Fruit fly (Drosophila melanogaster) whole organism, embryonic: Measurements from ENCODE around the gene Blos4.

ENCODE experiments used
- Blimp-1 ChIP-seq: fragments of 200-800 bp; sonication (Bioruptor generic); optimal IDR thresholded peaks from 3 replicates; lab custom pipeline; 2018; ENCODE audit warnings: missing biosample characterization, missing genetic modification characterization, mild to moderate bottlenecking, moderate library complexity, missing genetic modification reagents
- BtbVII ChIP-seq: fragments of 200-800 bp; sonication (Bioruptor generic); optimal IDR thresholded peaks from 3 replicates; lab custom pipeline; 2017; ENCODE audit warnings: missing biosample characterization, mild to moderate bottlenecking, missing genetic modification characterization
- CG11398 ChIP-seq: fragments of 200-800 bp; sonication (Bioruptor generic); optimal IDR thresholded peaks from 2 replicates; lab custom pipeline; 2016; ENCODE audit warnings: missing biosample characterization, missing genetic modification characterization
- CG11504 ChIP-seq: fragments of 200-800 bp; sonication (Bioruptor generic); optimal IDR thresholded peaks from 3 replicates; lab custom pipeline; 2019; ENCODE audit warnings: missing biosample characterization, mild to moderate bottlenecking, missing genetic modification characterization, moderate library complexity
- CG12391 ChIP-seq: fragments of 200-800 bp; sonication (Bioruptor generic); optimal IDR thresholded peaks from 3 replicates; lab custom pipeline; 2018; ENCODE audit warnings: missing biosample characterization, mild to moderate bottlenecking, missing genetic modification characterization, moderate library complexity
- CG13424 ChIP-seq: fragments of 200-800 bp; sonication (Bioruptor generic); optimal IDR thresholded peaks from 2 replicates; lab custom pipeline; 2019; ENCODE audit warnings: missing biosample characterization, mild to moderate bottlenecking, missing genetic modification characterization, moderate library complexity
- CG2120 ChIP-seq: fragments of 200-800 bp; sonication (Bioruptor generic); optimal IDR thresholded peaks from 3 replicates; lab custom pipeline; 2016; ENCODE audit warnings: missing biosample characterization, missing genetic modification characterization
- CG2889 ChIP-seq: fragments of 200-800 bp; sonication (Bioruptor generic); IDR thresholded peaks from 3 replicates; pipeline ENCODE4 v1.3.6; 2022; ENCODE audit warnings: missing biosample characterization, missing genetic modification characterization
- CG30020 ChIP-seq: fragments of 200-800 bp; optimal IDR thresholded peaks from 2 replicates; lab custom pipeline; 2019; ENCODE audit warnings: missing biosample characterization, mild to moderate bottlenecking, missing genetic modification characterization, moderate library complexity
- CG31441 ChIP-seq: fragments of 200-800 bp; sonication (Bioruptor generic); IDR thresholded peaks from 2 replicates; pipeline ENCODE4 v1.3.6; 2022; ENCODE audit warnings: missing biosample characterization, missing genetic modification characterization
- CG32767 ChIP-seq: fragments of 200-800 bp; sonication (Bioruptor generic); IDR thresholded peaks from 2 replicates; pipeline ENCODE4 v1.3.6; 2022; ENCODE audit warnings: missing biosample characterization, missing genetic modification characterization
- CG32772 ChIP-seq: fragments of 200-800 bp; sonication (Bioruptor generic); IDR thresholded peaks from 2 replicates; pipeline ENCODE4 v1.3.6; 2022; ENCODE audit warnings: missing biosample characterization, missing genetic modification characterization
- CG6254 ChIP-seq: fragments of 200-800 bp; sonication (Bioruptor generic); optimal IDR thresholded peaks from 3 replicates; lab custom pipeline; 2017; ENCODE audit warnings: mild to moderate bottlenecking, missing biosample characterization, missing genetic modification reagents, missing genetic modification characterization
- CG7556 ChIP-seq: fragments of 200-800 bp; sonication (Bioruptor generic); optimal IDR thresholded peaks from 2 replicates; lab custom pipeline; 2017; ENCODE audit warnings: missing biosample characterization, mild to moderate bottlenecking, missing genetic modification characterization
- CG8290 ChIP-seq, 3 experiments: fragments of 200-800 bp; sonication (Bioruptor generic); optimal IDR thresholded peaks; 2 replicates each; lab custom pipeline; 2016 to 2019; ENCODE audit warnings: missing biosample characterization in 3 of 3, missing genetic modification characterization in 3 of 3, mild to moderate bottlenecking in 2 of 3, moderate library complexity in 1 of 3
- CoRest ChIP-seq: fragments of 200-800 bp; sonication (Bioruptor generic); optimal IDR thresholded peaks from 3 replicates; lab custom pipeline; 2018; ENCODE audit warnings: missing biosample characterization, mild to moderate bottlenecking, missing genetic modification characterization, moderate library complexity
- E2f1 ChIP-seq: fragments of 200-800 bp; sonication (Bioruptor generic); IDR thresholded peaks from 2 replicates; pipeline ENCODE4 v1.3.6; 2022; ENCODE audit warnings: missing biosample characterization, missing genetic modification characterization
- Ets65A ChIP-seq: fragments of 200-800 bp; sonication (Bioruptor generic); peaks from one replicate; lab custom pipeline; 2016; ENCODE audit warnings: missing biosample characterization, missing genetic modification characterization
- Fer3 ChIP-seq: fragments of 200-800 bp; sonication (Bioruptor generic); optimal IDR thresholded peaks from 2 replicates; lab custom pipeline; 2018; ENCODE audit warnings: missing biosample characterization, mild to moderate bottlenecking, missing genetic modification characterization, moderate library complexity
- MESR4 ChIP-seq: fragments of 200-800 bp; sonication (Bioruptor generic); optimal IDR thresholded peaks from 2 replicates; lab custom pipeline; 2018; ENCODE audit warnings: missing biosample characterization, mild to moderate bottlenecking, missing genetic modification characterization, moderate library complexity
- Med ChIP-seq: fragments of 200-800 bp; sonication (Bioruptor generic); peaks from one replicate; lab custom pipeline; 2016; ENCODE audit warnings: missing biosample characterization, missing genetic modification characterization, mild to moderate bottlenecking, inconsistent platforms, moderate library complexity
- Meics ChIP-seq: fragments of 200-800 bp; sonication (Bioruptor generic); optimal IDR thresholded peaks from 2 replicates; lab custom pipeline; 2017; ENCODE audit warnings: missing biosample characterization, mild to moderate bottlenecking, missing genetic modification characterization
- Mes4 ChIP-seq: fragments of 200-800 bp; sonication (Bioruptor generic); optimal IDR thresholded peaks from 2 replicates; lab custom pipeline; 2016; ENCODE audit warnings: missing biosample characterization, missing genetic modification characterization
- Opbp ChIP-seq: fragments of 200-800 bp; sonication (Bioruptor generic); IDR thresholded peaks from 3 replicates; pipeline ENCODE4 v1.3.6; 2022; ENCODE audit warnings: missing biosample characterization, missing genetic modification characterization; ENCODE audit not compliant: partially characterized antibody
- Sry-β ChIP-seq: fragments of 200-800 bp; sonication (Bioruptor generic); optimal IDR thresholded peaks from 2 replicates; lab custom pipeline; 2018; ENCODE audit warnings: missing biosample characterization, mild to moderate bottlenecking, missing genetic modification characterization, moderate library complexity
- Ssrp ChIP-seq: fragments of 200-800 bp; sonication (Bioruptor generic); optimal IDR thresholded peaks from 2 replicates; lab custom pipeline; 2018; ENCODE audit warnings: missing biosample characterization, mild to moderate bottlenecking, missing genetic modification characterization, moderate library complexity
- ato ChIP-seq: fragments of 200-800 bp; sonication (Bioruptor generic); IDR thresholded peaks from 2 replicates; pipeline ENCODE4 v1.3.6; 2022; ENCODE audit warnings: missing biosample characterization, missing genetic modification characterization; ENCODE audit not compliant: partially characterized antibody
- cad ChIP-seq: fragments of >200 bp; optimal IDR thresholded peaks from 2 replicates; lab custom pipeline; 2017; ENCODE audit warnings: missing biosample characterization, missing genetic modification characterization
- chinmo ChIP-seq: fragments of 200-800 bp; sonication (Bioruptor generic); IDR thresholded peaks from 4 replicates; pipeline ENCODE4 v1.3.6; 2022; ENCODE audit warnings: missing biosample characterization, missing genetic modification characterization; ENCODE audit not compliant: partially characterized antibody
- esg ChIP-seq: fragments of 200-800 bp; sonication (Bioruptor generic); conservative IDR thresholded peaks from 2 replicates; pipeline ENCODE4 v1.3.6; 2022; ENCODE audit warnings: missing biosample characterization, missing genetic modification characterization
- grau ChIP-seq: fragments of 200-800 bp; optimal IDR thresholded peaks from 3 replicates; lab custom pipeline; 2019; ENCODE audit warnings: missing biosample characterization, mild to moderate bottlenecking, missing genetic modification characterization, moderate library complexity
- knrl ChIP-seq: fragments of 200-800 bp; sonication (Bioruptor generic); IDR thresholded peaks from 3 replicates; pipeline ENCODE4 v1.3.6; 2022; ENCODE audit warnings: missing biosample characterization, missing genetic modification characterization; ENCODE audit not compliant: partially characterized antibody
- lmd ChIP-seq: fragments of 200-800 bp; sonication (Bioruptor generic); IDR thresholded peaks from 2 replicates; pipeline ENCODE4 v1.3.6; 2022; ENCODE audit warnings: missing biosample characterization, missing genetic modification characterization
- nerfin-1 ChIP-seq: fragments of 200-800 bp; sonication (Bioruptor generic); optimal IDR thresholded peaks from 3 replicates; lab custom pipeline; 2019; ENCODE audit warnings: missing biosample characterization, mild to moderate bottlenecking, missing genetic modification characterization, moderate library complexity
- pfk ChIP-seq: fragments of 200-800 bp; sonication (Bioruptor generic); optimal IDR thresholded peaks from 2 replicates; lab custom pipeline; 2018; ENCODE audit warnings: missing biosample characterization, mild to moderate bottlenecking, missing genetic modification characterization, moderate library complexity
- prd ChIP-seq, 3 experiments: fragments of >200 bp in 2 of 3; fragments of 200-800 bp in 1 of 3; sonication (Bioruptor generic) in 1 of 3; optimal IDR thresholded peaks in 2 of 3; IDR thresholded peaks in 1 of 3; 2 replicates in 2 of 3; 3 replicates in 1 of 3; pipeline versions ENCODE4 v1.3.6 to Lab custom; 2017 to 2022; ENCODE audit warnings: missing biosample characterization in 1 of 3, missing genetic modification characterization in 1 of 3
- scrt ChIP-seq: fragments of 200-800 bp; sonication (Bioruptor generic); optimal IDR thresholded peaks from 2 replicates; lab custom pipeline; 2018; ENCODE audit warnings: missing biosample characterization, mild to moderate bottlenecking, missing genetic modification characterization, moderate library complexity
- sd ChIP-seq: fragments of 200-800 bp; sonication (Bioruptor generic); optimal IDR thresholded peaks from 3 replicates; lab custom pipeline; 2018; ENCODE audit warnings: missing biosample characterization, mild to moderate bottlenecking, missing genetic modification characterization, moderate library complexity
- sens ChIP-seq: fragments of 200-800 bp; sonication (Bioruptor generic); peaks from one replicate; lab custom pipeline; 2016; ENCODE audit warnings: missing biosample characterization, missing genetic modification characterization
- stwl ChIP-seq: fragments of 200-800 bp; sonication (Bioruptor generic); optimal IDR thresholded peaks from 3 replicates; lab custom pipeline; 2018; ENCODE audit warnings: missing biosample characterization, mild to moderate bottlenecking, missing genetic modification characterization, moderate library complexity
- tin ChIP-seq: fragments of 200-800 bp; sonication (Bioruptor generic); optimal IDR thresholded peaks from 3 replicates; lab custom pipeline; 2016; ENCODE audit warnings: missing biosample characterization, missing genetic modification characterization
- tna ChIP-seq: fragments of 200-800 bp; sonication (Bioruptor generic); IDR thresholded peaks from 2 replicates; pipeline ENCODE4 v1.3.6; 2022; ENCODE audit warnings: missing biosample characterization, missing genetic modification characterization; ENCODE audit not compliant: partially characterized antibody
- trem ChIP-seq: fragments of 200-800 bp; optimal IDR thresholded peaks from 3 replicates; lab custom pipeline; 2019; ENCODE audit warnings: missing biosample characterization, mild to moderate bottlenecking, missing genetic modification characterization, moderate library complexity
- vvl ChIP-seq: fragments of 200-800 bp; sonication (Bioruptor generic); IDR thresholded peaks from 2 replicates; pipeline ENCODE4 v1.3.6; 2022; ENCODE audit warnings: missing biosample characterization, missing genetic modification characterization
- z ChIP-seq: fragments of 200-800 bp; sonication (Bioruptor generic); IDR thresholded peaks from 3 replicates; pipeline ENCODE4 v1.3.6; 2022; ENCODE audit warnings: missing biosample characterization, missing genetic modification characterization
- zen ChIP-seq: fragments of 200-800 bp; sonication (Bioruptor generic); optimal IDR thresholded peaks from 3 replicates; lab custom pipeline; 2018; ENCODE audit warnings: missing biosample characterization, mild to moderate bottlenecking, missing genetic modification characterization, moderate library complexity
- zf30C ChIP-seq: fragments of 200-800 bp; sonication (Bioruptor generic); optimal IDR thresholded peaks from 3 replicates; lab custom pipeline; 2018; ENCODE audit warnings: missing biosample characterization, mild to moderate bottlenecking, missing genetic modification characterization

Blos4 gene

DNA sequence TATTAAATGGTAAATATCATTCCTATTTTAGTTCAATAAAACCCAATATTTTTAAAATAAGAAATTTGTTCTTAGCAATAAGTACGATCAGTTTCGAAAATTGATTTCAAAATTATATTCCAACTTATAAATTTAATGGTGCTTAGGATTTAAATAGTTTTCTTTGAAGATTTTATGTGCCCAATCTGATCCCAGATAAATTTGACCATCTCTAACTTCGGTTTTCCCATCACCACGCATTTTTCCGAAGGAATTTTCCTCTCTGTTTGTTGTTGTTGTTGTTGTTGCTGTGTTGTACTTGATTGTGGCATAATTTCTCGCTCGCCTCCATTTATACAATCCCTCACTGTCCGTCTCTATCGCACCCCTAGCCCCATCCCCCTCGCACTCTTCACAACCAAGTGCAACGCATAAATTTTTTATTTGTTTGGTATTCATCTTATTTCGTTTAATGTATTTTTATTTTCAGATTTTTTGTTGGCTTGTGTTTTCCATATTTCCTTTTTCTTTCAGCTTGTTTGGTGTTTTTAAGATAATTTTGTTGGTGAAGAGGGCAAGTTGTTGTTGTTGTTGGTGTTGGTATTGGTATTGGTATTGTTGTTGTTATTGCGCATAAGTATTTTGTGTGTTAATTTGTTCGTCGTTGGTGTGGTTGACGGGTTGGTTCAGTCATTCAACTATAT, 29.1 kb upstream of the Blos4 start (continued):
- TF ChIP-seq nerfin-1 (peak; percentile 63), esg (peak; percentile 22; the same call in 1 of the 2 replicates), CG8290 (GFP tag; optimal IDR thresholded peaks at IDR 0.05; lab: Kevin White, UChicago) (no peak), CG8290 (tag; optimal IDR thresholded peaks at IDR 0.05; lab: Kevin White, UChicago) (peak; percentile 15 to 24), lmd (GFP tag; lab: Robert Waterston, UW) (no peak), knrl (GFP tag; lab: Robert Waterston, UW) (no peak), trem (tag; lab: Kevin White, UChicago) (peak; percentile 44), cad (no peak), Ets65A (GFP tag; lab: Kevin White, UChicago) (peak; percentile 55), Fer3 (tag; lab: Kevin White, UChicago) (no peak), sd (tag; lab: Kevin White, UChicago) (peak; percentile 83), vvl (GFP tag; lab: Robert Waterston, UW) (peak; percentile 43), CG12391 (peak; percentile 42), CG30020 (tag; lab: Kevin White, UChicago) (peak; percentile 2), stwl (peak; percentile 13), CG2120 (peak; percentile 6), sens (GFP tag; lab: Kevin White, UChicago) (peak; percentile 79), CG2889 (GFP tag; lab: Robert Waterston, UW) (no peak), CG7556 (peak; percentile 29), E2f1 (GFP tag; lab: Robert Waterston, UW) (0 out of 2 replicates have a peak, but pooled peaks have one; percentile 8), CG13424 (tag; lab: Kevin White, UChicago) (peak; percentile 34), Opbp (peak; percentile 13; the same call in 1 of the 3 replicates), MESR4 (GFP tag; lab: Kevin White, UChicago) (no peak), z (GFP tag; lab: Robert Waterston, UW) (0 out of 3 replicates have a peak, but pooled peaks have one; percentile 48), Meics (GFP tag; lab: Kevin White, UChicago) (no peak), CoRest (tag; lab: Kevin White, UChicago) (peak; percentile 26), CG31441 (GFP tag; lab: Robert Waterston, UW) (peak; percentile 44), scrt (GFP tag; lab: Kevin White, UChicago) (no peak), BtbVII (no peak), CG11504 (tag; lab: Kevin White, UChicago) (peak; percentile 32), Mes4 (GFP tag; lab: Kevin White, UChicago) (peak; percentile 2), prd (optimal IDR thresholded peaks at IDR 0.05; lab: Kevin White, UChicago) (no peak), prd (GFP tag; IDR thresholded peaks at IDR 0.05; lab: Robert Waterston, UW) (peak; percentile 34; the same call in 2 of the 3 replicates), tin (peak; percentile 2), CG32772 (0 out of 2 replicates have a peak, but pooled peaks have one; percentile 17), Sry-β (GFP tag; lab: Kevin White, UChicago) (no peak), Ssrp (peak; percentile 6), Blimp-1 (no peak), CG32767 (GFP tag; lab: Robert Waterston, UW) (0 out of 2 replicates have a peak, but pooled peaks have one; percentile 20), Med (GFP tag; lab: Kevin White, UChicago) (peak; percentile 58), chinmo (GFP tag; lab: Robert Waterston, UW) (0 out of 4 replicates have a peak, but pooled peaks have one; percentile 85), tna (peak; percentile 35; the same call in 1 of the 2 replicates), zen (tag; lab: Kevin White, UChicago) (peak; percentile 31), zf30C (GFP tag; lab: Kevin White, UChicago) (peak; percentile 17), grau (tag; lab: Kevin White, UChicago) (peak; percentile 42), CG11398 (no peak), ato (no peak), CG6254 (peak; percentile 2), pfk (GFP tag; lab: Kevin White, UChicago) (no peak)
